Worm (Caenorhabditis elegans) whole organism, L1 larva: ENCODE results near the gene bath-4.

Source experiments
- C04F5.9 ChIP-seq: sonication (generic microtip); optimal IDR thresholded peaks from 2 replicates; lab custom pipeline; 2016; ENCODE audit warnings: missing genetic modification characterization, missing compliant biosample characterization
- ceh-82 ChIP-seq, 3 experiments: fragments of 150-350 bp in 1 of 3; sonication (generic microtip) in 2 of 3; optimal IDR thresholded peaks; 2 replicates each; lab custom pipeline; 2014 to 2017; ENCODE audit warnings: missing biosample characterization in 3 of 3, missing genetic modification characterization in 3 of 3
- ces-1 ChIP-seq: fragments of 150-350 bp; optimal IDR thresholded peaks from 2 replicates; lab custom pipeline; 2014; ENCODE audit warnings: missing biosample characterization, missing genetic modification reagents, missing genetic modification characterization
- dpl-1 ChIP-seq, 3 experiments: fragments of 150-350 bp in 2 of 3; sonication (generic microtip) in 1 of 3; optimal IDR thresholded peaks; 2 replicates each; lab custom pipeline; 2014 to 2017; ENCODE audit warnings: missing biosample characterization in 3 of 3, missing genetic modification characterization in 3 of 3, missing genetic modification reagents in 3 of 3
- efl-1 ChIP-seq, 4 experiments: fragments of 150-350 bp; optimal IDR thresholded peaks in 3 of 4; peaks in 1 of 4; 1 replicate in 1 of 4; 2 replicates in 3 of 4; lab custom pipeline; 2014; ENCODE audit warnings: missing biosample characterization in 2 of 4, missing genetic modification characterization in 2 of 4, missing genetic modification reagents in 2 of 4
- egl-13 ChIP-seq: sonication (generic microtip); optimal IDR thresholded peaks from 2 replicates; lab custom pipeline; 2016; ENCODE audit warnings: missing genotype, missing genetic modification reagents, missing genetic modification characterization, missing compliant biosample characterization
- elt-2 ChIP-seq: sonication (generic microtip); optimal IDR thresholded peaks from 2 replicates; lab custom pipeline; 2016; ENCODE audit warnings: missing genetic modification characterization, mild to moderate bottlenecking, inconsistent platforms, missing compliant biosample characterization, missing genetic modification reagents
- ets-5 ChIP-seq: fragments of 200-800 bp; sonication (Bioruptor generic); IDR thresholded peaks from 2 replicates; pipeline ENCODE4 v1.3.6; 2022; ENCODE audit warnings: missing genetic modification characterization, missing compliant biosample characterization
- fkh-10 ChIP-seq: sonication (generic microtip); optimal IDR thresholded peaks from 2 replicates; lab custom pipeline; 2017; ENCODE audit warnings: missing biosample characterization, missing genetic modification reagents, missing genetic modification characterization
- fkh-4 ChIP-seq: sonication (generic microtip); optimal IDR thresholded peaks from 2 replicates; lab custom pipeline; 2016; ENCODE audit warnings: missing compliant biosample characterization, missing genetic modification characterization, borderline replicate concordance
- hlh-17 ChIP-seq: fragments of 200-800 bp; sonication (Bioruptor generic); optimal IDR thresholded peaks from 2 replicates; lab custom pipeline; 2018; ENCODE audit warnings: missing genetic modification characterization, mild to moderate bottlenecking, missing compliant biosample characterization, moderate library complexity, borderline replicate concordance
- hpl-2 ChIP-seq: fragments of 150-350 bp; optimal IDR thresholded peaks from 2 replicates; lab custom pipeline; 2014; ENCODE audit warnings: missing biosample characterization, missing genetic modification reagents, missing genetic modification characterization
- lin-14 ChIP-seq: fragments of 200-800 bp; sonication (Bioruptor generic); optimal IDR thresholded peaks from 2 replicates; lab custom pipeline; 2018; ENCODE audit warnings: mild to moderate bottlenecking, missing genetic modification characterization, moderate library complexity, missing compliant biosample characterization
- lin-15B ChIP-seq: fragments of 150-350 bp; sonication (generic microtip); optimal IDR thresholded peaks from 3 replicates; lab custom pipeline; 2014; ENCODE audit warnings: missing biosample characterization, missing genetic modification characterization
- lin-35 ChIP-seq, 2 experiments: fragments of 150-350 bp; optimal IDR thresholded peaks; 2 replicates each; lab custom pipeline; 2014; ENCODE audit warnings: missing biosample characterization in 2 of 2, missing genetic modification characterization in 2 of 2, missing genetic modification reagents in 2 of 2
- lin-39 ChIP-seq: fragments of 150-350 bp; optimal IDR thresholded peaks from 2 replicates; lab custom pipeline; 2014; ENCODE audit warnings: missing biosample characterization, missing genetic modification reagents, missing genetic modification characterization
- mab-9 ChIP-seq: fragments of 200-800 bp; sonication (Bioruptor generic); IDR thresholded peaks from 2 replicates; pipeline ENCODE4 v1.3.6; 2022; ENCODE audit warnings: missing genetic modification reagents, missing genetic modification characterization, missing compliant biosample characterization
- mdl-1 ChIP-seq, 2 experiments: fragments of 150-350 bp; optimal IDR thresholded peaks; 2 replicates each; lab custom pipeline; 2014 to 2017; ENCODE audit warnings: missing biosample characterization in 2 of 2, missing genetic modification characterization in 2 of 2, inconsistent platforms in 1 of 2
- nhr-12 ChIP-seq: sonication (generic microtip); optimal IDR thresholded peaks from 2 replicates; lab custom pipeline; 2017; ENCODE audit warnings: missing biosample characterization, missing genetic modification characterization
- nhr-19 ChIP-seq: fragments of 200-800 bp; sonication (Bioruptor generic); conservative IDR thresholded peaks from 2 replicates; pipeline ENCODE4 v1.3.6; 2022; ENCODE audit warnings: missing genetic modification characterization, missing compliant biosample characterization
- nhr-20 ChIP-seq: sonication (generic microtip); optimal IDR thresholded peaks from 2 replicates; lab custom pipeline; 2016; ENCODE audit warnings: mild to moderate bottlenecking, missing genetic modification characterization, missing compliant biosample characterization
- nhr-47 ChIP-seq: sonication (generic microtip); optimal IDR thresholded peaks from 2 replicates; lab custom pipeline; 2016; ENCODE audit warnings: mild to moderate bottlenecking, missing genetic modification characterization, moderate library complexity, missing compliant biosample characterization
- nhr-71 ChIP-seq: sonication (generic microtip); optimal IDR thresholded peaks from 2 replicates; lab custom pipeline; 2016; ENCODE audit warnings: mild to moderate bottlenecking, missing genetic modification characterization, moderate library complexity, missing compliant biosample characterization
- nhr-76 ChIP-seq: sonication (generic microtip); optimal IDR thresholded peaks from 2 replicates; lab custom pipeline; 2017; ENCODE audit warnings: missing biosample characterization, missing genetic modification characterization
- nhr-85 ChIP-seq: sonication (generic microtip); peaks from one replicate; lab custom pipeline; 2016; ENCODE audit warnings: missing genetic modification characterization, inconsistent platforms, missing compliant biosample characterization
- nhr-90 ChIP-seq: sonication (generic microtip); optimal IDR thresholded peaks from 2 replicates; lab custom pipeline; 2016; ENCODE audit warnings: mild to moderate bottlenecking, missing genetic modification characterization, missing compliant biosample characterization; ENCODE audit not compliant: poor library complexity
- snu-23 ChIP-seq: sonication (generic microtip); optimal IDR thresholded peaks from 2 replicates; lab custom pipeline; 2016; ENCODE audit warnings: missing genetic modification characterization, missing compliant biosample characterization
- sox-4 ChIP-seq: sonication (generic microtip); optimal IDR thresholded peaks from 2 replicates; lab custom pipeline; 2016; ENCODE audit warnings: missing genetic modification characterization, missing compliant biosample characterization
- sup-37 ChIP-seq: fragments of 200-800 bp; sonication (Bioruptor generic); optimal IDR thresholded peaks from 2 replicates; lab custom pipeline; 2018; ENCODE audit warnings: mild to moderate bottlenecking, missing genetic modification characterization, missing compliant biosample characterization
- unc-130 ChIP-seq: fragments of 150-350 bp; optimal IDR thresholded peaks from 2 replicates; lab custom pipeline; 2017; ENCODE audit warnings: missing biosample characterization, missing genetic modification characterization, inconsistent platforms
- unc-62 ChIP-seq: fragments of 150-350 bp; optimal IDR thresholded peaks from 2 replicates; lab custom pipeline; 2014; ENCODE audit warnings: missing biosample characterization, missing genetic modification reagents, missing genetic modification characterization
- unc-86 ChIP-seq: sonication (generic microtip); optimal IDR thresholded peaks from 2 replicates; lab custom pipeline; 2016; ENCODE audit warnings: missing genetic modification characterization, missing compliant biosample characterization
- unc-98 ChIP-seq: fragments of 200-800 bp; sonication (Bioruptor generic); IDR thresholded peaks from 2 replicates; pipeline ENCODE4 v1.3.6; 2022; ENCODE audit warnings: missing genetic modification characterization, missing compliant biosample characterization
- vab-15 ChIP-seq: sonication (generic microtip); optimal IDR thresholded peaks from 2 replicates; lab custom pipeline; 2017; ENCODE audit warnings: missing genotype, mild to moderate bottlenecking, missing genetic modification characterization, missing compliant biosample characterization
- xbp-1 ChIP-seq: sonication (generic microtip); optimal IDR thresholded peaks from 2 replicates; lab custom pipeline; 2016; ENCODE audit warnings: missing genetic modification characterization, missing compliant biosample characterization
- zip-4 ChIP-seq: fragments of 200-800 bp; sonication (Bioruptor generic); optimal IDR thresholded peaks from 2 replicates; lab custom pipeline; 2018; ENCODE audit warnings: mild to moderate bottlenecking, missing genetic modification characterization, moderate library complexity, missing compliant biosample characterization
- ztf-4 ChIP-seq: fragments of 150-350 bp; optimal IDR thresholded peaks from 2 replicates; lab custom pipeline; 2014; ENCODE audit warnings: missing biosample characterization, missing genetic modification characterization

The bath-4 gene

ce11 chrII:1922665-1923187 lies 5.0 kb upstream of the bath-4 start, which contains the start of the genes bath-2 and F52C6.4:
Gene bath-2, minus strand, starts transcription at chrII:1922765.
Gene F52C6.4, plus strand, starts transcription at chrII:1923137.
- TF ChIP-seq lin-39 (tag; lab: Kevin White, UChicago): no peak
- TF ChIP-seq hlh-17 (GFP tag; lab: Kevin White, UChicago): no peak
- TF ChIP-seq sox-4: no peak
- TF ChIP-seq efl-1 (optimal IDR thresholded peaks at IDR 0.05; lab: Kevin White, UChicago): no peak
- no peak for TF ChIP-seq efl-1 (GFP tag; optimal IDR thresholded peaks at IDR 0.05 in 1 of 2; lab: Kevin White, UChicago)
- no peak for TF ChIP-seq hpl-2 (GFP tag; lab: Kevin White, UChicago)
- no peak for TF ChIP-seq ets-5 (GFP tag; lab: Robert Waterston, UW)
- TF ChIP-seq elt-2 (tag; lab: Kevin White, UChicago): no peak
- no peak for TF ChIP-seq unc-86 (tag; lab: Kevin White, UChicago)
- no peak for TF ChIP-seq lin-14 (GFP tag; lab: Kevin White, UChicago)
- TF ChIP-seq fkh-10 (GFP tag; lab: Kevin White, UChicago): no peak
- TF ChIP-seq vab-15 (tag; lab: Kevin White, UChicago): no peak
- TF ChIP-seq nhr-71: no peak
- no peak for TF ChIP-seq ztf-4 (tag; lab: Kevin White, UChicago)
- no peak for TF ChIP-seq xbp-1
- no peak for TF ChIP-seq unc-130
- no peak for TF ChIP-seq nhr-19
- no peak for TF ChIP-seq zip-4 (GFP tag; lab: Kevin White, UChicago)

- TF ChIP-seq efl-1 (optimal IDR thresholded peaks at IDR 0.05; lab: Kevin White, UChicago) (no peak), efl-1 (GFP tag; optimal IDR thresholded peaks at IDR 0.05 in 1 of 2; lab: Kevin White, UChicago) (peak in 1 of 2 experiments; percentile 62), ceh-82 (tag; optimal IDR thresholded peaks at IDR 0.05; lab: Kevin White, UChicago) (no peak), ces-1 (GFP tag; lab: Kevin White, UChicago) (no peak), lin-15B (no peak)
These were observed 3.3 kb upstream of the bath-4 start, which contains the start of gene bath-7 for ce11 chrII:1921018-1921417. Gene bath-7, minus strand, starts transcription at chrII:1921118.

- TF ChIP-seq unc-62 (GFP tag; lab: Kevin White, UChicago): no peak
- TF ChIP-seq hlh-17 (GFP tag; lab: Kevin White, UChicago): no peak
- TF ChIP-seq nhr-19: no peak
- TF ChIP-seq nhr-47 (tag; lab: Kevin White, UChicago): no peak
- TF ChIP-seq dpl-1 (GFP tag; optimal IDR thresholded peaks at IDR 0.05; lab: Kevin White, UChicago): no peak
- TF ChIP-seq efl-1 (optimal IDR thresholded peaks at IDR 0.05; lab: Kevin White, UChicago): no peak
- no peak for TF ChIP-seq efl-1 (GFP tag; optimal IDR thresholded peaks at IDR 0.05 in 1 of 2; lab: Kevin White, UChicago)
- no peak for TF ChIP-seq snu-23
- TF ChIP-seq nhr-76 (tag; lab: Kevin White, UChicago): no peak
- no peak for TF ChIP-seq egl-13
- TF ChIP-seq mdl-1 (tag; optimal IDR thresholded peaks at IDR 0.05; lab: Kevin White, UChicago): no peak
- TF ChIP-seq ztf-4 (tag; lab: Kevin White, UChicago): no peak
- no peak for TF ChIP-seq unc-98 (GFP tag; lab: Robert Waterston, UW)
- TF ChIP-seq C04F5.9 (tag; lab: Kevin White, UChicago): no peak
- no peak for TF ChIP-seq nhr-85 (tag; lab: Kevin White, UChicago)
- TF ChIP-seq mab-9 (GFP tag; lab: Robert Waterston, UW): no peak
These were observed 5.0 kb downstream of the bath-4 start, which contains the start of gene math-31 for ce11 chrII:1912741-1913140. Gene math-31, minus strand, starts transcription at chrII:1912841.

- TF ChIP-seq elt-2 (tag; lab: Kevin White, UChicago) (no peak), nhr-90 (tag; lab: Kevin White, UChicago) (no peak), lin-14 (GFP tag; lab: Kevin White, UChicago) (no peak), lin-35 (GFP tag; optimal IDR thresholded peaks at IDR 0.05; lab: Kevin White, UChicago) (no peak), lin-15B (no peak), zip-4 (GFP tag; lab: Kevin White, UChicago) (no peak), nhr-20 (tag; lab: Kevin White, UChicago) (no peak), nhr-19 (no peak), fkh-4 (tag; lab: Kevin White, UChicago) (no peak), snu-23 (no peak), xbp-1 (no peak), hlh-17 (GFP tag; lab: Kevin White, UChicago) (no peak), nhr-12 (tag; lab: Kevin White, UChicago) (no peak), sup-37 (GFP tag; lab: Kevin White, UChicago) (no peak)
These were observed 12.7 kb downstream of the bath-4 start, which contains the start of gene math-22 for ce11 chrII:1905104-1905503. Gene math-22, plus strand, starts transcription at chrII:1905404.
